Fruit fly (Drosophila melanogaster) whole organism, pupa: ENCODE measurements around the gene CG31337.

Experiments used
- CG10348 ChIP-seq: fragments of 200-800 bp; sonication (Bioruptor generic); IDR thresholded peaks from 2 replicates; pipeline ENCODE4 v1.3.6; 2022; ENCODE audit warnings: missing biosample characterization, missing genetic modification characterization
- CG12605 ChIP-seq: fragments of 200-800 bp; sonication (Bioruptor generic); IDR thresholded peaks from 2 replicates; pipeline ENCODE4 v1.3.6; 2022; ENCODE audit warnings: missing biosample characterization, missing genetic modification characterization
- CG13204 ChIP-seq: fragments of 200-800 bp; sonication (Bioruptor generic); optimal IDR thresholded peaks from 2 replicates; lab custom pipeline; 2018; ENCODE audit warnings: missing biosample characterization, mild to moderate bottlenecking, missing genetic modification characterization, moderate library complexity
- CG14655 ChIP-seq: fragments of 200-800 bp; sonication (Bioruptor generic); optimal IDR thresholded peaks from 3 replicates; lab custom pipeline; 2017; ENCODE audit warnings: mild to moderate bottlenecking, missing biosample characterization, missing genetic modification reagents, missing genetic modification characterization
- CG15710 ChIP-seq: fragments of 200-800 bp; sonication (Bioruptor generic); optimal IDR thresholded peaks from 2 replicates; lab custom pipeline; 2018; ENCODE audit warnings: missing biosample characterization, mild to moderate bottlenecking, missing genetic modification characterization, moderate library complexity
- CG17806 ChIP-seq: fragments of 200-800 bp; sonication (Bioruptor generic); optimal IDR thresholded peaks from 2 replicates; lab custom pipeline; 2018; ENCODE audit warnings: missing biosample characterization, mild to moderate bottlenecking, missing genetic modification characterization, moderate library complexity
- CG32121 ChIP-seq: fragments of 200-800 bp; sonication (Bioruptor generic); IDR thresholded peaks from 2 replicates; pipeline ENCODE4 v1.3.6; 2022; ENCODE audit warnings: missing biosample characterization, missing genetic modification characterization
- CG34367 ChIP-seq: fragments of 200-800 bp; sonication (Bioruptor generic); optimal IDR thresholded peaks from 2 replicates; lab custom pipeline; 2018; ENCODE audit warnings: missing biosample characterization, mild to moderate bottlenecking, missing genetic modification characterization
- CG4496 ChIP-seq: fragments of 200-800 bp; sonication (Bioruptor generic); IDR thresholded peaks from 3 replicates; pipeline ENCODE4 v1.3.6; 2022; ENCODE audit warnings: missing biosample characterization, missing genetic modification characterization
- CG8159 ChIP-seq: fragments of 200-800 bp; sonication (Bioruptor generic); optimal IDR thresholded peaks from 3 replicates; lab custom pipeline; 2018; ENCODE audit warnings: missing biosample characterization, mild to moderate bottlenecking, missing genetic modification characterization, moderate library complexity
- CG8301 ChIP-seq: fragments of 200-800 bp; sonication (Bioruptor generic); optimal IDR thresholded peaks from 2 replicates; lab custom pipeline; 2018; ENCODE audit warnings: missing biosample characterization, mild to moderate bottlenecking, missing genetic modification characterization
- CG9948 ChIP-seq: fragments of 200-800 bp; sonication (Bioruptor generic); optimal IDR thresholded peaks from 2 replicates; lab custom pipeline; 2018; ENCODE audit warnings: missing biosample characterization, mild to moderate bottlenecking, missing genetic modification characterization, moderate library complexity
- D1 ChIP-seq: fragments of 200-800 bp; sonication (Bioruptor generic); optimal IDR thresholded peaks from 2 replicates; lab custom pipeline; 2018; ENCODE audit warnings: missing biosample characterization, mild to moderate bottlenecking, missing genetic modification characterization, moderate library complexity
- EcR ChIP-seq: fragments of 200-800 bp; sonication (Bioruptor generic); optimal IDR thresholded peaks from 3 replicates; lab custom pipeline; 2019; ENCODE audit warnings: missing biosample characterization, missing genetic modification characterization, mild to moderate bottlenecking, moderate library complexity, missing genetic modification reagents
- Ets98B ChIP-seq: fragments of 200-800 bp; sonication (Bioruptor generic); IDR thresholded peaks from 2 replicates; pipeline ENCODE4 v1.3.6; 2022; ENCODE audit warnings: missing biosample characterization, missing genetic modification characterization
- Pif1A ChIP-seq: fragments of 200-800 bp; sonication (Bioruptor generic); optimal IDR thresholded peaks from 3 replicates; lab custom pipeline; 2016; ENCODE audit warnings: missing biosample characterization, missing genetic modification characterization
- Pif1B ChIP-seq: fragments of 200-800 bp; sonication (Bioruptor generic); optimal IDR thresholded peaks from 3 replicates; lab custom pipeline; 2016; ENCODE audit warnings: missing biosample characterization, missing genetic modification characterization
- Snoo ChIP-seq: fragments of 200-800 bp; sonication (Bioruptor generic); optimal IDR thresholded peaks from 3 replicates; lab custom pipeline; 2017; ENCODE audit warnings: missing biosample characterization, mild to moderate bottlenecking, missing genetic modification characterization, inconsistent platforms
- fd96Ca ChIP-seq: fragments of 200-800 bp; sonication (Bioruptor generic); IDR thresholded peaks from 3 replicates; pipeline ENCODE4 v1.3.6; 2022; ENCODE audit warnings: missing biosample characterization, missing genetic modification characterization
- gl ChIP-seq: fragments of 200-800 bp; sonication (Bioruptor generic); optimal IDR thresholded peaks from 2 replicates; lab custom pipeline; 2018; ENCODE audit warnings: missing biosample characterization, mild to moderate bottlenecking, missing genetic modification characterization
- rn ChIP-seq: fragments of 200-800 bp; sonication (Bioruptor generic); IDR thresholded peaks from 2 replicates; pipeline ENCODE4 v1.3.6; 2022; ENCODE audit warnings: missing biosample characterization, missing genetic modification characterization

Gene CG31337

dm6 chr3R:13545300-13545699, at the start of gene CG31337:
CG31337 (minus strand) TSS chr3R:13545400.
- TF ChIP-seq CG8301 (tag; lab: Kevin White, UChicago) (no peak), gl (no peak), Snoo (tag; lab: Kevin White, UChicago) (no peak), CG9948 (tag; lab: Kevin White, UChicago) (no peak), CG12605 (GFP tag; lab: Robert Waterston, UW) (no peak), EcR (GFP tag; lab: Kevin White, UChicago) (no peak), Pif1B (GFP tag; lab: Kevin White, UChicago) (no peak), rn (no peak), Ets98B (GFP tag; lab: Robert Waterston, UW) (no peak), Pif1A (GFP tag; lab: Kevin White, UChicago) (no peak), CG32121 (GFP tag; lab: Robert Waterston, UW) (no peak)
- TF ChIP-seq, all 21 proteins: peak for 0

- TF ChIP-seq CG34367 (tag; lab: Kevin White, UChicago) = no peak
- TF ChIP-seq rn = no peak
- TF ChIP-seq CG17806 (tag; lab: Kevin White, UChicago) = no peak
- no peak for TF ChIP-seq Pif1B (GFP tag; lab: Kevin White, UChicago)
- no peak for TF ChIP-seq fd96Ca (GFP tag; lab: Robert Waterston, UW)
- no peak for TF ChIP-seq CG15710 (tag; lab: Kevin White, UChicago)
- TF ChIP-seq Snoo (tag; lab: Kevin White, UChicago) = no peak
- no peak for TF ChIP-seq CG9948 (tag; lab: Kevin White, UChicago)
- TF ChIP-seq Pif1A (GFP tag; lab: Kevin White, UChicago) = no peak
- TF ChIP-seq CG32121 (GFP tag; lab: Robert Waterston, UW) = no peak
- TF ChIP-seq Ets98B (GFP tag; lab: Robert Waterston, UW) = no peak
- TF ChIP-seq CG4496 (GFP tag; lab: Robert Waterston, UW) = no peak
- TF ChIP-seq CG10348 (GFP tag; lab: Robert Waterston, UW) = no peak
- no peak for TF ChIP-seq CG8301 (tag; lab: Kevin White, UChicago)
- no peak for TF ChIP-seq CG13204 (GFP tag; lab: Kevin White, UChicago)
- TF ChIP-seq D1 (tag; lab: Kevin White, UChicago) = no peak
- TF ChIP-seq CG12605 (GFP tag; lab: Robert Waterston, UW) = no peak
- no peak for TF ChIP-seq CG14655 (GFP tag; lab: Kevin White, UChicago)
- no peak for TF ChIP-seq EcR (GFP tag; lab: Kevin White, UChicago)
- no peak for TF ChIP-seq gl
These were observed 47.4 kb upstream of the CG31337 start, which contains the start of gene CG14369 for dm6 chr3R:13592557-13592956. CG14369 (minus strand) TSS chr3R:13592657.

- no peak for TF ChIP-seq CG10348 (GFP tag; lab: Robert Waterston, UW)
- TF ChIP-seq rn = no peak
- no peak for TF ChIP-seq CG17806 (tag; lab: Kevin White, UChicago)
- TF ChIP-seq Snoo (tag; lab: Kevin White, UChicago) = no peak
- no peak for TF ChIP-seq CG12605 (GFP tag; lab: Robert Waterston, UW)
- no peak for TF ChIP-seq gl
- no peak for TF ChIP-seq CG15710 (tag; lab: Kevin White, UChicago)
- no peak for TF ChIP-seq CG14655 (GFP tag; lab: Kevin White, UChicago)
- TF ChIP-seq, all 21 proteins: peak for 0
These were observed 42.5 kb upstream of the CG31337 start, which contains the start of gene CG14370 for dm6 chr3R:13587697-13588096. CG14370 (plus strand) TSS chr3R:13587997.

- TF ChIP-seq Ets98B (GFP tag; lab: Robert Waterston, UW) (no peak), CG15710 (tag; lab: Kevin White, UChicago) (no peak), CG9948 (tag; lab: Kevin White, UChicago) (no peak), Pif1B (GFP tag; lab: Kevin White, UChicago) (no peak), CG8301 (tag; lab: Kevin White, UChicago) (no peak), D1 (tag; lab: Kevin White, UChicago) (no peak), rn (no peak), CG32121 (GFP tag; lab: Robert Waterston, UW) (no peak), CG34367 (tag; lab: Kevin White, UChicago) (no peak), CG10348 (GFP tag; lab: Robert Waterston, UW) (no peak), EcR (GFP tag; lab: Kevin White, UChicago) (no peak), gl (no peak), CG12605 (GFP tag; lab: Robert Waterston, UW) (peak; percentile 8; the same call in 1 of the 2 replicates), CG4496 (GFP tag; lab: Robert Waterston, UW) (peak; percentile 71), Pif1A (GFP tag; lab: Kevin White, UChicago) (no peak)
These were observed 8.7 kb upstream of the CG31337 start for dm6 chr3R:13553875-13554399.

- TF ChIP-seq CG15710 (tag; lab: Kevin White, UChicago) = no peak
- TF ChIP-seq Snoo (tag; lab: Kevin White, UChicago) = no peak
- TF ChIP-seq CG8159 (tag; lab: Kevin White, UChicago) = no peak
- TF ChIP-seq gl = no peak
- TF ChIP-seq CG12605 (GFP tag; lab: Robert Waterston, UW) = no peak
- TF ChIP-seq rn = no peak
- TF ChIP-seq fd96Ca (GFP tag; lab: Robert Waterston, UW) = no peak
- no peak for TF ChIP-seq CG8301 (tag; lab: Kevin White, UChicago)
- TF ChIP-seq CG14655 (GFP tag; lab: Kevin White, UChicago) = no peak
- TF ChIP-seq D1 (tag; lab: Kevin White, UChicago) = no peak
- no peak for TF ChIP-seq CG13204 (GFP tag; lab: Kevin White, UChicago)
- TF ChIP-seq, all 21 proteins: peak for 0
These were observed 8.1 kb upstream of the CG31337 start for dm6 chr3R:13553152-13553874.
